Worm (Caenorhabditis elegans): Measurements from ENCODE around the gene C27F2.10.

- TF ChIP-seq ces-1 (GFP tag; optimal IDR thresholded peaks at IDR 0.05) (no peak), pha-4 (tag; optimal IDR thresholded peaks at IDR 0.05) (no peak), snpc-4 (tag; optimal IDR thresholded peaks at IDR 0.05) (no peak), sem-2 (GFP tag; optimal IDR thresholded peaks at IDR 0.05) (no peak)
These were observed 39.7 kb upstream of the C27F2.10 start for ce11 chrIII:5026366-5026765.

Data from whole organism, mixed stage, embryonic.